Worm (Caenorhabditis elegans): ENCODE data around the gene Y38C1BA.4.

DNA sequence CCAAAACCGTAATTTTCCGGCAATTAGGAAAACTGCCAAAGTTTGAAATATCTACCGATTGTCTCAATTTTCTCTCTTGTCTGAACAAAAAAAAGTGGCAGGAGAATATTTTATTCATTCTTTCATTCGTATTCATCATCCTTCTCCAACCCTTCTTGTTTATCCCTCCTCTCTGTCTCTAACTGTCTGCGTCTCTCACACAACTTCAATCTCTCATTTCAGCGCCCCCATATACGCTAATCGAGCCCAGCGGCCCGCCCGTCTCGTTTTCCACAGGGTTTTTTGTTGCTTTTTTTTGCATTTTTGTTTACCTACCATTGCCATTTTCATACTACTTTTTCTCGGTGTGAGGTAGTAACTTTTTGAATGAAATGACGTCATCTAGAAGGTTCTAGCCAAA lies 20.7 kb downstream of the Y38C1BA.4 start:
- TF ChIP-seq ceh-13 (GFP tag; optimal IDR thresholded peaks at IDR 0.05) (no peak), hmbx-1 (tag; optimal IDR thresholded peaks at IDR 0.05) (no peak), F13C5.2 (tag; optimal IDR thresholded peaks at IDR 0.05) (no peak), ceh-36 (tag; optimal IDR thresholded peaks at IDR 0.05) (no peak), aly-1 (tag; optimal IDR thresholded peaks at IDR 0.05) (no peak)

All from whole organism, early embryonic.